Fruit fly (Drosophila melanogaster) whole organism, embryonic: ENCODE data around the gene eya.

Source experiments
- Asciz ChIP-seq: fragments of 200-800 bp; sonication (Bioruptor generic); optimal IDR thresholded peaks from 2 replicates; lab custom pipeline; 2017; ENCODE audit warnings: missing biosample characterization, mild to moderate bottlenecking, missing genetic modification characterization, missing genetic modification reagents
- CG10209 ChIP-seq: fragments of 200-800 bp; sonication (Bioruptor generic); optimal IDR thresholded peaks from 3 replicates; lab custom pipeline; 2017; ENCODE audit warnings: missing biosample characterization, mild to moderate bottlenecking, missing genetic modification characterization, missing genetic modification reagents
- CG11456 ChIP-seq: fragments of 200-800 bp; sonication (Bioruptor generic); IDR thresholded peaks from 3 replicates; pipeline ENCODE4 v1.3.6; 2022; ENCODE audit warnings: missing biosample characterization, missing genetic modification characterization
- CG11695 ChIP-seq: fragments of 200-800 bp; sonication (Bioruptor generic); IDR thresholded peaks from 3 replicates; pipeline ENCODE4 v1.3.6; 2022; ENCODE audit warnings: missing biosample characterization, missing genetic modification characterization
- CG12769 ChIP-seq: fragments of 200-800 bp; sonication (Bioruptor generic); optimal IDR thresholded peaks from 2 replicates; lab custom pipeline; 2019; ENCODE audit warnings: missing biosample characterization, mild to moderate bottlenecking, missing genetic modification characterization, moderate library complexity
- CG13894 ChIP-seq: fragments of 200-800 bp; sonication (Bioruptor generic); optimal IDR thresholded peaks from 3 replicates; lab custom pipeline; 2018; ENCODE audit warnings: missing biosample characterization, mild to moderate bottlenecking, missing genetic modification characterization, moderate library complexity
- CG16813 ChIP-seq: fragments of 200-800 bp; sonication (Bioruptor generic); IDR thresholded peaks from 3 replicates; pipeline ENCODE4 v1.3.6; 2022; ENCODE audit warnings: missing biosample characterization, missing genetic modification characterization; ENCODE audit not compliant: partially characterized antibody
- CG16815 ChIP-seq: fragments of 200-800 bp; sonication (Bioruptor generic); optimal IDR thresholded peaks from 3 replicates; lab custom pipeline; 2017; ENCODE audit warnings: missing biosample characterization, mild to moderate bottlenecking, missing genetic modification characterization
- CG17568 ChIP-seq: fragments of 200-800 bp; sonication (Bioruptor generic); optimal IDR thresholded peaks from 2 replicates; lab custom pipeline; 2018; ENCODE audit warnings: missing biosample characterization, mild to moderate bottlenecking, missing genetic modification characterization, moderate library complexity
- CG2202 ChIP-seq: fragments of 200-800 bp; sonication (Bioruptor generic); optimal IDR thresholded peaks from 2 replicates; lab custom pipeline; 2018; ENCODE audit warnings: missing biosample characterization, mild to moderate bottlenecking, missing genetic modification characterization
- CG30431 ChIP-seq: fragments of 200-800 bp; sonication (Bioruptor generic); optimal IDR thresholded peaks from 2 replicates; lab custom pipeline; 2017; ENCODE audit warnings: missing biosample characterization, missing genetic modification characterization
- CG31365 ChIP-seq: fragments of 200-800 bp; sonication (Bioruptor generic); optimal IDR thresholded peaks from 2 replicates; lab custom pipeline; 2018; ENCODE audit warnings: missing biosample characterization, mild to moderate bottlenecking, missing genetic modification characterization
- CG31388 ChIP-seq: fragments of 200-800 bp; sonication (Bioruptor generic); optimal IDR thresholded peaks from 2 replicates; lab custom pipeline; 2016; ENCODE audit warnings: missing biosample characterization, missing genetic modification characterization
- CG3281 ChIP-seq: fragments of 200-800 bp; sonication (Bioruptor generic); optimal IDR thresholded peaks from 3 replicates; lab custom pipeline; 2017; ENCODE audit warnings: missing biosample characterization, mild to moderate bottlenecking, missing genetic modification characterization
- CG4360 ChIP-seq: fragments of 200-800 bp; sonication (Bioruptor generic); IDR thresholded peaks from 2 replicates; pipeline ENCODE4 v1.3.6; 2022; ENCODE audit warnings: missing biosample characterization, missing genetic modification characterization
- CG4424 ChIP-seq: fragments of 200-800 bp; sonication (Bioruptor generic); optimal IDR thresholded peaks from 3 replicates; lab custom pipeline; 2016; ENCODE audit warnings: missing biosample characterization, missing genetic modification characterization
- CG7928 ChIP-seq: fragments of 200-800 bp; sonication (Bioruptor generic); optimal IDR thresholded peaks from 2 replicates; lab custom pipeline; 2017; ENCODE audit warnings: missing biosample characterization, mild to moderate bottlenecking, missing genetic modification characterization
- CG8281 ChIP-seq: fragments of 200-800 bp; sonication (Bioruptor generic); optimal IDR thresholded peaks from 2 replicates; lab custom pipeline; 2018; ENCODE audit warnings: missing biosample characterization, mild to moderate bottlenecking, missing genetic modification characterization, moderate library complexity
- CG9609 ChIP-seq: fragments of 200-800 bp; sonication (Bioruptor generic); optimal IDR thresholded peaks from 3 replicates; lab custom pipeline; 2016; ENCODE audit warnings: missing biosample characterization, missing genetic modification characterization
- CG9727 ChIP-seq: fragments of 200-800 bp; sonication (Bioruptor generic); optimal IDR thresholded peaks from 3 replicates; lab custom pipeline; 2017; ENCODE audit warnings: missing biosample characterization, mild to moderate bottlenecking, missing genetic modification characterization
- Dref ChIP-seq: fragments of 200-800 bp; sonication (Bioruptor generic); IDR thresholded peaks from 2 replicates; pipeline ENCODE4 v1.3.6; 2022; ENCODE audit warnings: missing biosample characterization, missing genetic modification characterization
- Drgx ChIP-seq: fragments of 200-800 bp; sonication (Bioruptor generic); IDR thresholded peaks from 2 replicates; pipeline ENCODE4 v1.3.6; 2022; ENCODE audit warnings: missing biosample characterization, missing genetic modification characterization
- Fer2 ChIP-seq: fragments of 200-800 bp; sonication (Bioruptor generic); optimal IDR thresholded peaks from 2 replicates; lab custom pipeline; 2018; ENCODE audit warnings: missing biosample characterization, mild to moderate bottlenecking, missing genetic modification characterization, moderate library complexity
- HLH4C ChIP-seq: fragments of 200-800 bp; sonication (Bioruptor generic); IDR thresholded peaks from 3 replicates; pipeline ENCODE4 v1.3.6; 2022; ENCODE audit warnings: missing biosample characterization, missing genetic modification characterization; ENCODE audit not compliant: partially characterized antibody
- MESR4 ChIP-seq: fragments of 200-800 bp; sonication (Bioruptor generic); optimal IDR thresholded peaks from 2 replicates; lab custom pipeline; 2018; ENCODE audit warnings: missing biosample characterization, mild to moderate bottlenecking, missing genetic modification characterization, moderate library complexity
- Max ChIP-seq: fragments of 200-800 bp; sonication (Bioruptor generic); optimal IDR thresholded peaks from 2 replicates; lab custom pipeline; 2016; ENCODE audit warnings: missing biosample characterization, mild to moderate bottlenecking, missing genetic modification characterization
- Ravus ChIP-seq: fragments of 200-800 bp; sonication (Bioruptor generic); IDR thresholded peaks from 2 replicates; pipeline ENCODE4 v1.3.6; 2022; ENCODE audit warnings: missing biosample characterization, missing genetic modification characterization
- amos ChIP-seq: fragments of 200-800 bp; sonication (Bioruptor generic); IDR thresholded peaks from 2 replicates; pipeline ENCODE4 v1.3.6; 2022; ENCODE audit warnings: missing biosample characterization, missing genetic modification characterization; ENCODE audit not compliant: partially characterized antibody
- ato ChIP-seq: fragments of 200-800 bp; sonication (Bioruptor generic); IDR thresholded peaks from 2 replicates; pipeline ENCODE4 v1.3.6; 2022; ENCODE audit warnings: missing biosample characterization, missing genetic modification characterization; ENCODE audit not compliant: partially characterized antibody
- cad ChIP-seq: fragments of >200 bp; optimal IDR thresholded peaks from 2 replicates; lab custom pipeline; 2017; ENCODE audit warnings: missing biosample characterization, missing genetic modification characterization
- ci ChIP-seq: fragments of 200-800 bp; sonication (Bioruptor generic); IDR thresholded peaks from 3 replicates; pipeline ENCODE4 v1.3.6; 2022; ENCODE audit warnings: missing biosample characterization, missing genetic modification characterization
- croc ChIP-seq: fragments of 200-800 bp; sonication (Bioruptor generic); conservative IDR thresholded peaks from 3 replicates; pipeline ENCODE4 v1.3.6; 2022; ENCODE audit warnings: missing biosample characterization, missing genetic modification characterization
- dan ChIP-seq: fragments of 200-800 bp; sonication (Bioruptor generic); IDR thresholded peaks from 2 replicates; pipeline ENCODE4 v1.3.6; 2022; ENCODE audit warnings: missing biosample characterization, missing genetic modification characterization
- fd102C ChIP-seq: fragments of 200-800 bp; sonication (Bioruptor generic); optimal IDR thresholded peaks from 2 replicates; lab custom pipeline; 2018; ENCODE audit warnings: missing biosample characterization, mild to moderate bottlenecking, missing genetic modification characterization, moderate library complexity
- fd96Cb ChIP-seq: fragments of 200-800 bp; sonication (Bioruptor generic); optimal IDR thresholded peaks from 2 replicates; lab custom pipeline; 2018; ENCODE audit warnings: missing biosample characterization, mild to moderate bottlenecking, missing genetic modification characterization, moderate library complexity
- fru ChIP-seq: fragments of >200 bp; optimal IDR thresholded peaks from 2 replicates; lab custom pipeline; 2017
- gcm2 ChIP-seq: fragments of 200-800 bp; sonication (Bioruptor generic); optimal IDR thresholded peaks from 2 replicates; lab custom pipeline; 2016; ENCODE audit warnings: missing biosample characterization, missing genetic modification characterization
- gfzf ChIP-seq: fragments of 200-800 bp; sonication (Bioruptor generic); optimal IDR thresholded peaks from 2 replicates; lab custom pipeline; 2016; ENCODE audit warnings: missing biosample characterization, mild to moderate bottlenecking, missing genetic modification characterization, moderate library complexity
- her ChIP-seq: fragments of 200-800 bp; sonication (Bioruptor generic); optimal IDR thresholded peaks from 2 replicates; lab custom pipeline; 2016; ENCODE audit warnings: missing biosample characterization, missing genetic modification characterization
- luna ChIP-seq: fragments of 200-800 bp; sonication (Bioruptor generic); optimal IDR thresholded peaks from 2 replicates; lab custom pipeline; 2016; ENCODE audit warnings: missing biosample characterization, missing genetic modification characterization
- mld ChIP-seq: fragments of 200-800 bp; sonication (Bioruptor generic); IDR thresholded peaks from 3 replicates; pipeline ENCODE4 v1.3.6; 2022; ENCODE audit warnings: missing biosample characterization, missing genetic modification characterization; ENCODE audit not compliant: partially characterized antibody
- nerfin-1 ChIP-seq: fragments of 200-800 bp; sonication (Bioruptor generic); optimal IDR thresholded peaks from 3 replicates; lab custom pipeline; 2019; ENCODE audit warnings: missing biosample characterization, mild to moderate bottlenecking, missing genetic modification characterization, moderate library complexity
- onecut ChIP-seq: fragments of 200-800 bp; sonication (Bioruptor generic); IDR thresholded peaks from 2 replicates; pipeline ENCODE4 v1.3.6; 2022; ENCODE audit warnings: missing biosample characterization, missing genetic modification characterization
- p53 ChIP-seq: fragments of 200-800 bp; sonication (Bioruptor generic); optimal IDR thresholded peaks from 2 replicates; lab custom pipeline; 2016; ENCODE audit warnings: missing biosample characterization, missing genetic modification characterization
- sd ChIP-seq: fragments of 200-800 bp; sonication (Bioruptor generic); optimal IDR thresholded peaks from 3 replicates; lab custom pipeline; 2018; ENCODE audit warnings: missing biosample characterization, mild to moderate bottlenecking, missing genetic modification characterization, moderate library complexity
- trem ChIP-seq: fragments of 200-800 bp; optimal IDR thresholded peaks from 3 replicates; lab custom pipeline; 2019; ENCODE audit warnings: missing biosample characterization, mild to moderate bottlenecking, missing genetic modification characterization, moderate library complexity
- ttk ChIP-seq: fragments of 200-800 bp; sonication (Bioruptor generic); IDR thresholded peaks from 2 replicates; pipeline ENCODE4 v2.1.2; 2022; ENCODE audit warnings: missing biosample characterization, missing genetic modification characterization
- wdn ChIP-seq: fragments of 200-800 bp; sonication (Bioruptor generic); IDR thresholded peaks from 2 replicates; pipeline ENCODE4 v1.3.6; 2022; ENCODE audit warnings: missing biosample characterization, missing genetic modification characterization
- yki ChIP-seq: fragments of >200 bp; optimal IDR thresholded peaks from 3 replicates; lab custom pipeline; 2018

eya gene

DNA sequence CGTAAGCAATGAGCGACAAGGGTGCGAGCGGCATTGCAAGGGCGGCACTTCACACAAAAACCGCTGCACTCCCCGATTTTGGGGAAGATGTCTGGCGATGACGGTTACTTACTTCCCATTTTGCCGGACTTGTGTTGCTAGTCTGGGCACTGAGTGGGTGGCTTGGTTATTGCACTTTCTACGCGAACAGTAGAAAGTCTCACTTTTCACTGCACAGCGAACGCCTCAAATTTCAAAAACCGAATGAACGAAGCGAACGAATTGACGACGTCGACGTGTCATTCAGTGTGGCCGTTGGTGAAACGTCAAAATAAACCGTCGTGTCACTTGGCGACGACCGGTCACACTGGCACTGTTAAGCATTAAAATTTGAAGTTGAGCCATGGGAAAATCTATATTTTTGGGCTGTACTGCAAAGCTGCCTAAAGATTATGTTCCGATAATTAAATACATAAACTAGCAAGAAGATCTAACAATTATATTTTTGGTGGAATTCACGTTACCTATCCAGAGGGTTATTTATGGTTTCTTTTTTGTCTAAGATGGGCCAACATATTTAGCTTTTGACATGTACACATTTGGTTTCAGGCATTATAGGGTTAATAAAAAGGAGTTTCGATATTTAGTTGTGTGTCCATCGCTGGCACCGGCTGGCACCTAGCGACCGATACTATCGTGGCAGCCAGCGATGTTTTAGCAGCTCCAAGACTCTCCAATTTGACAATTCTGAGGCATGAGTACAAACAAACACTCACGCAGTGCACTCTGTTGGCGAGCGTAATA, 66.4 kb downstream of the eya start, which contains the start of the genes Sec61alpha and Daxx (continued):
- TF ChIP-seq HLH4C (GFP tag; lab: Robert Waterston, UW) (peak; percentile 99), Asciz (GFP tag; lab: Kevin White, UChicago) (peak; percentile 53), dan (no peak), CG12769 (tag; lab: Kevin White, UChicago) (peak; percentile 56), Drgx (GFP tag; lab: Robert Waterston, UW) (peak; percentile 71), CG31365 (tag; lab: Kevin White, UChicago) (no peak), luna (peak; percentile 90), amos (peak; percentile 100), CG31388 (peak; percentile 1), mld (GFP tag; lab: Robert Waterston, UW) (peak; percentile 100), CG17568 (peak; percentile 70), trem (tag; lab: Kevin White, UChicago) (peak; percentile 74), CG2202 (tag; lab: Kevin White, UChicago) (peak; percentile 36), CG4424 (GFP tag; lab: Kevin White, UChicago) (peak; percentile 85), fd102C (GFP tag; lab: Kevin White, UChicago) (no peak), Fer2 (tag; lab: Kevin White, UChicago) (peak; percentile 77), croc (peak; percentile 64; the same call in 2 of the 3 replicates), yki (lab: Kevin White, UChicago) (no peak), Dref (GFP tag; lab: Robert Waterston, UW) (peak; percentile 67), ci (GFP tag; lab: Robert Waterston, UW) (peak; percentile 79), CG11695 (peak; percentile 77), CG16813 (peak; percentile 100), onecut (GFP tag; lab: Robert Waterston, UW) (peak; percentile 67), wdn (peak; percentile 81), CG13894 (tag; lab: Kevin White, UChicago) (peak; percentile 81), gfzf (GFP tag; lab: Kevin White, UChicago) (peak; percentile 93), gcm2 (GFP tag; lab: Kevin White, UChicago) (peak; percentile 43), ttk (GFP tag; lab: Robert Waterston, UW) (peak; percentile 73; the same call in 1 of the 2 replicates), her (peak; percentile 80), sd (tag; lab: Kevin White, UChicago) (peak; percentile 46), CG11456 (peak; percentile 89), CG9727 (GFP tag; lab: Kevin White, UChicago) (peak; percentile 78), cad (GFP tag; lab: Kevin White, UChicago) (no peak), CG10209 (GFP tag; lab: Kevin White, UChicago) (peak; percentile 74), fd96Cb (tag; lab: Kevin White, UChicago) (peak; percentile 77), CG3281 (GFP tag; lab: Kevin White, UChicago) (peak; percentile 70), CG8281 (tag; lab: Kevin White, UChicago) (peak; percentile 52), MESR4 (GFP tag; lab: Kevin White, UChicago) (peak; percentile 75), CG7928 (GFP tag; lab: Kevin White, UChicago) (peak; percentile 41), Ravus (GFP tag; lab: Robert Waterston, UW) (peak; percentile 45), fru (lab: Kevin White, UChicago) (no peak), CG4360 (GFP tag; lab: Robert Waterston, UW) (no peak), nerfin-1 (peak; percentile 58), Max (peak; percentile 46), CG9609 (GFP tag; lab: Kevin White, UChicago) (peak; percentile 89), p53 (GFP tag; lab: Kevin White, UChicago) (peak; percentile 84), CG16815 (GFP tag; lab: Kevin White, UChicago) (peak; percentile 73), ato (GFP tag; lab: Robert Waterston, UW) (peak; percentile 100), CG30431 (GFP tag; lab: Kevin White, UChicago) (peak; percentile 60)
